Fruit fly (Drosophila melanogaster) whole organism, embryonic: ENCODE measurements around the gene Os-C.

Experiments used
- B-H1 ChIP-seq: fragments of 200-800 bp; sonication (Bioruptor generic); IDR thresholded peaks from 3 replicates; pipeline ENCODE4 v1.3.6; 2022; ENCODE audit warnings: missing biosample characterization, missing genetic modification characterization
- BEAF-32 ChIP-seq: fragments of 200-800 bp; sonication (Bioruptor generic); optimal IDR thresholded peaks from 3 replicates; lab custom pipeline; 2017; ENCODE audit warnings: missing biosample characterization, missing genetic modification characterization, mild to moderate bottlenecking, moderate library complexity, missing genetic modification reagents
- Blimp-1 ChIP-seq: fragments of 200-800 bp; sonication (Bioruptor generic); optimal IDR thresholded peaks from 3 replicates; lab custom pipeline; 2018; ENCODE audit warnings: missing biosample characterization, missing genetic modification characterization, mild to moderate bottlenecking, moderate library complexity, missing genetic modification reagents
- CG1024 ChIP-seq: fragments of 200-800 bp; sonication (Bioruptor generic); IDR thresholded peaks from 2 replicates; pipeline ENCODE4 v1.3.6; 2022; ENCODE audit warnings: missing biosample characterization, missing genetic modification characterization
- CG10267 ChIP-seq: fragments of 200-800 bp; sonication (Bioruptor generic); optimal IDR thresholded peaks from 2 replicates; lab custom pipeline; 2018; ENCODE audit warnings: missing biosample characterization, mild to moderate bottlenecking, missing genetic modification characterization, moderate library complexity
- CG10274 ChIP-seq: fragments of 200-800 bp; sonication (Bioruptor generic); optimal IDR thresholded peaks from 3 replicates; lab custom pipeline; 2017; ENCODE audit warnings: missing biosample characterization, mild to moderate bottlenecking, missing genetic modification characterization
- CG10366 ChIP-seq: fragments of 200-800 bp; sonication (Bioruptor generic); IDR thresholded peaks from 2 replicates; pipeline ENCODE4 v1.3.6; 2022; ENCODE audit warnings: missing biosample characterization, missing genetic modification characterization
- CG10565 ChIP-seq: fragments of 200-800 bp; sonication (Bioruptor generic); optimal IDR thresholded peaks from 3 replicates; lab custom pipeline; 2016; ENCODE audit warnings: missing biosample characterization, mild to moderate bottlenecking, missing genetic modification characterization
- CG11398 ChIP-seq: fragments of 200-800 bp; sonication (Bioruptor generic); optimal IDR thresholded peaks from 2 replicates; lab custom pipeline; 2016; ENCODE audit warnings: missing biosample characterization, missing genetic modification characterization
- CG12744 ChIP-seq: fragments of 200-800 bp; sonication (Bioruptor generic); optimal IDR thresholded peaks from 2 replicates; lab custom pipeline; 2016; ENCODE audit warnings: missing biosample characterization, missing genetic modification characterization
- CG1602 ChIP-seq: fragments of 200-800 bp; sonication (Bioruptor generic); optimal IDR thresholded peaks from 3 replicates; lab custom pipeline; 2016; ENCODE audit warnings: missing biosample characterization, missing genetic modification characterization
- CG18262 ChIP-seq: fragments of 200-800 bp; optimal IDR thresholded peaks from 3 replicates; lab custom pipeline; 2019; ENCODE audit warnings: missing biosample characterization, mild to moderate bottlenecking, missing genetic modification characterization, moderate library complexity
- CG2889 ChIP-seq: fragments of 200-800 bp; sonication (Bioruptor generic); IDR thresholded peaks from 3 replicates; pipeline ENCODE4 v1.3.6; 2022; ENCODE audit warnings: missing biosample characterization, missing genetic modification characterization
- CG31224 ChIP-seq: fragments of 200-800 bp; sonication (Bioruptor generic); IDR thresholded peaks from 2 replicates; pipeline ENCODE4 v1.3.6; 2022; ENCODE audit warnings: missing biosample characterization, missing genetic modification characterization
- CG34422 ChIP-seq: fragments of 200-800 bp; sonication (Bioruptor generic); IDR thresholded peaks from 3 replicates; pipeline ENCODE4 v1.3.6; 2022; ENCODE audit warnings: missing biosample characterization, missing genetic modification characterization
- CG4404 ChIP-seq: fragments of 200-800 bp; sonication (Bioruptor generic); IDR thresholded peaks from 2 replicates; pipeline ENCODE4 v1.3.6; 2022; ENCODE audit warnings: missing biosample characterization, missing genetic modification characterization
- CG4730 ChIP-seq: fragments of 200-800 bp; sonication (Bioruptor generic); IDR thresholded peaks from 2 replicates; pipeline ENCODE4 v1.3.6; 2022; ENCODE audit warnings: missing biosample characterization, missing genetic modification characterization
- CG5953 ChIP-seq: fragments of 200-800 bp; sonication (Bioruptor generic); IDR thresholded peaks from 2 replicates; pipeline ENCODE4 v1.3.6; 2022; ENCODE audit warnings: missing biosample characterization, missing genetic modification characterization
- CG6254 ChIP-seq: fragments of 200-800 bp; sonication (Bioruptor generic); optimal IDR thresholded peaks from 3 replicates; lab custom pipeline; 2017; ENCODE audit warnings: mild to moderate bottlenecking, missing biosample characterization, missing genetic modification reagents, missing genetic modification characterization
- CG7928 ChIP-seq: fragments of 200-800 bp; sonication (Bioruptor generic); optimal IDR thresholded peaks from 2 replicates; lab custom pipeline; 2017; ENCODE audit warnings: missing biosample characterization, mild to moderate bottlenecking, missing genetic modification characterization
- CG8281 ChIP-seq: fragments of 200-800 bp; sonication (Bioruptor generic); optimal IDR thresholded peaks from 2 replicates; lab custom pipeline; 2018; ENCODE audit warnings: missing biosample characterization, mild to moderate bottlenecking, missing genetic modification characterization, moderate library complexity
- Dad ChIP-seq: fragments of 200-800 bp; sonication (Bioruptor generic); optimal IDR thresholded peaks from 3 replicates; lab custom pipeline; 2016; ENCODE audit warnings: missing biosample characterization, missing genetic modification characterization
- Dbx ChIP-seq: fragments of 200-800 bp; sonication (Bioruptor generic); IDR thresholded peaks from 3 replicates; pipeline ENCODE4 v1.3.6; 2022; ENCODE audit warnings: missing biosample characterization, missing genetic modification characterization
- E2f1 ChIP-seq: fragments of 200-800 bp; sonication (Bioruptor generic); IDR thresholded peaks from 2 replicates; pipeline ENCODE4 v1.3.6; 2022; ENCODE audit warnings: missing biosample characterization, missing genetic modification characterization
- Gug ChIP-seq: fragments of 200-800 bp; sonication (Bioruptor generic); IDR thresholded peaks from 4 replicates; pipeline ENCODE4 v1.3.6; 2022; ENCODE audit warnings: missing biosample characterization, missing genetic modification characterization
- H15 ChIP-seq: fragments of 200-800 bp; sonication (Bioruptor generic); IDR thresholded peaks from 3 replicates; pipeline ENCODE4 v1.3.6; 2022; ENCODE audit warnings: missing biosample characterization, missing genetic modification characterization
- HLH54F ChIP-seq: fragments of 200-800 bp; sonication (Bioruptor generic); optimal IDR thresholded peaks from 3 replicates; lab custom pipeline; 2016; ENCODE audit warnings: missing biosample characterization, missing genetic modification characterization
- Hr3 ChIP-seq: fragments of 200-800 bp; sonication (Bioruptor generic); optimal IDR thresholded peaks from 3 replicates; lab custom pipeline; 2016; ENCODE audit warnings: missing biosample characterization, missing genetic modification characterization
- MTF-1 ChIP-seq: fragments of 200-800 bp; sonication (Bioruptor generic); optimal IDR thresholded peaks from 2 replicates; lab custom pipeline; 2018; ENCODE audit warnings: missing biosample characterization, mild to moderate bottlenecking, missing genetic modification characterization, borderline replicate concordance
- Max ChIP-seq: fragments of 200-800 bp; sonication (Bioruptor generic); optimal IDR thresholded peaks from 2 replicates; lab custom pipeline; 2016; ENCODE audit warnings: missing biosample characterization, mild to moderate bottlenecking, missing genetic modification characterization
- Myb ChIP-seq: fragments of 200-800 bp; sonication (Bioruptor generic); optimal IDR thresholded peaks from 2 replicates; lab custom pipeline; 2016; ENCODE audit warnings: missing biosample characterization, missing genetic modification characterization
- NC2α ChIP-seq: fragments of 200-800 bp; sonication (Bioruptor generic); optimal IDR thresholded peaks from 2 replicates; lab custom pipeline; 2016; ENCODE audit warnings: missing biosample characterization, missing genetic modification characterization
- NC2β ChIP-seq: fragments of 200-800 bp; sonication (Bioruptor generic); optimal IDR thresholded peaks from 2 replicates; lab custom pipeline; 2016; ENCODE audit warnings: missing biosample characterization, missing genetic modification characterization
- NfI ChIP-seq: fragments of 200-800 bp; sonication (Bioruptor generic); optimal IDR thresholded peaks from 3 replicates; lab custom pipeline; 2018; ENCODE audit warnings: missing biosample characterization, mild to moderate bottlenecking, missing genetic modification characterization, moderate library complexity
- Pdp1 ChIP-seq, 2 experiments: fragments of 200-800 bp; sonication (Bioruptor generic); optimal IDR thresholded peaks; 3 replicates each; lab custom pipeline; 2016; ENCODE audit warnings: missing biosample characterization in 2 of 2, missing genetic modification characterization in 2 of 2, mild to moderate bottlenecking in 1 of 2, moderate library complexity in 1 of 2
- Scr ChIP-seq: fragments of 200-800 bp; sonication (Bioruptor generic); IDR thresholded peaks from 2 replicates; pipeline ENCODE4 v1.3.6; 2022; ENCODE audit warnings: missing biosample characterization, missing genetic modification characterization; ENCODE audit not compliant: partially characterized antibody
- Trl ChIP-seq, 3 experiments: fragments of >200 bp in 2 of 3; fragments of 200-800 bp in 1 of 3; sonication (Bioruptor generic) in 1 of 3; optimal IDR thresholded peaks; 2 replicates in 1 of 3; 3 replicates in 2 of 3; lab custom pipeline; 2016 to 2017; ENCODE audit warnings: missing biosample characterization in 1 of 3, missing genetic modification characterization in 1 of 3
- da ChIP-seq: fragments of 200-800 bp; sonication (Bioruptor generic); optimal IDR thresholded peaks from 2 replicates; lab custom pipeline; 2016; ENCODE audit warnings: missing biosample characterization, missing genetic modification characterization
- dan ChIP-seq: fragments of 200-800 bp; sonication (Bioruptor generic); IDR thresholded peaks from 2 replicates; pipeline ENCODE4 v1.3.6; 2022; ENCODE audit warnings: missing biosample characterization, missing genetic modification characterization
- dpn ChIP-seq, 2 experiments: fragments of 200-800 bp; sonication (Bioruptor generic); optimal IDR thresholded peaks; 3 replicates each; lab custom pipeline; 2016; ENCODE audit warnings: missing biosample characterization in 2 of 2, missing genetic modification characterization in 2 of 2
- dysf ChIP-seq: fragments of 200-800 bp; sonication (Bioruptor generic); IDR thresholded peaks from 3 replicates; pipeline ENCODE4 v1.3.6; 2022; ENCODE audit warnings: missing biosample characterization, missing genetic modification characterization
- ewg ChIP-seq: fragments of 200-800 bp; sonication (Bioruptor generic); optimal IDR thresholded peaks from 3 replicates; lab custom pipeline; 2017; ENCODE audit warnings: mild to moderate bottlenecking, missing biosample characterization, missing genetic modification reagents, missing genetic modification characterization
- ham ChIP-seq: fragments of 200-800 bp; sonication (Bioruptor generic); IDR thresholded peaks from 2 replicates; pipeline ENCODE4 v1.3.6; 2022; ENCODE audit warnings: missing biosample characterization, missing genetic modification characterization
- p53 ChIP-seq: fragments of 200-800 bp; sonication (Bioruptor generic); optimal IDR thresholded peaks from 2 replicates; lab custom pipeline; 2016; ENCODE audit warnings: missing biosample characterization, missing genetic modification characterization
- pb ChIP-seq: fragments of 200-800 bp; sonication (Bioruptor generic); optimal IDR thresholded peaks from 3 replicates; lab custom pipeline; 2016; ENCODE audit warnings: missing biosample characterization, missing genetic modification characterization
- psq ChIP-seq: fragments of 200-800 bp; sonication (Bioruptor generic); optimal IDR thresholded peaks from 2 replicates; lab custom pipeline; 2017; ENCODE audit warnings: missing biosample characterization, missing genetic modification characterization
- row ChIP-seq: fragments of 200-800 bp; sonication (Bioruptor generic); IDR thresholded peaks from 3 replicates; pipeline ENCODE4 v1.3.6; 2022; ENCODE audit warnings: missing biosample characterization, missing genetic modification characterization
- sens ChIP-seq: fragments of 200-800 bp; sonication (Bioruptor generic); peaks from one replicate; lab custom pipeline; 2016; ENCODE audit warnings: missing biosample characterization, missing genetic modification characterization
- zfh1 ChIP-seq: fragments of 200-800 bp; sonication (Bioruptor generic); IDR thresholded peaks from 3 replicates; pipeline ENCODE4 v1.3.6; 2022; ENCODE audit warnings: missing biosample characterization, missing genetic modification characterization

Gene Os-C

dm6 chr3R:8013121-8014009, 34.6 kb downstream of the Os-C start, which contains the start of the genes CG10435 and Pbp95 (continued):
- TF ChIP-seq CG8281 (tag; lab: Kevin White, UChicago): no peak
- TF ChIP-seq Dad (GFP tag; lab: Kevin White, UChicago): peak; percentile 46
- TF ChIP-seq NC2β (GFP tag; lab: Kevin White, UChicago): peak; percentile 45
- TF ChIP-seq ewg: no peak
- peak; percentile 30 for TF ChIP-seq CG6254 (GFP tag; lab: Kevin White, UChicago)
- TF ChIP-seq dpn (GFP tag; optimal IDR thresholded peaks at IDR 0.05; lab: Kevin White, UChicago): peak; percentile 43 to 48
- TF ChIP-seq Myb: peak; percentile 36
- TF ChIP-seq E2f1 (GFP tag; lab: Robert Waterston, UW): no peak
- no peak for TF ChIP-seq CG18262
- 0 out of 2 replicates have a peak, but pooled peaks have one; percentile 33 for TF ChIP-seq CG5953 (GFP tag; lab: Robert Waterston, UW)
- TF ChIP-seq CG2889 (GFP tag; lab: Robert Waterston, UW): peak; percentile 39; the same call in 1 of the 3 replicates
- TF ChIP-seq CG1602 (GFP tag; lab: Kevin White, UChicago): peak; percentile 5
- peak; percentile 59 for TF ChIP-seq Max (GFP tag; lab: Kevin White, UChicago)
- peak; percentile 37; the same call in 2 of the 3 replicates for TF ChIP-seq B-H1 (GFP tag; lab: Robert Waterston, UW)
- TF ChIP-seq CG34422 (GFP tag; lab: Robert Waterston, UW): peak; percentile 57
- TF ChIP-seq zfh1 (GFP tag; lab: Robert Waterston, UW): peak; percentile 72
- TF ChIP-seq CG12744 (GFP tag; lab: Kevin White, UChicago): no peak
- peak; percentile 87 for TF ChIP-seq sens (GFP tag; lab: Kevin White, UChicago)
- TF ChIP-seq CG11398 (GFP tag; lab: Kevin White, UChicago): no peak
- peak; percentile 25 for TF ChIP-seq psq (GFP tag; lab: Kevin White, UChicago)
- TF ChIP-seq dan (GFP tag; lab: Robert Waterston, UW): no peak
- TF ChIP-seq row (GFP tag; lab: Robert Waterston, UW): peak; percentile 69
- TF ChIP-seq CG1024 (GFP tag; lab: Robert Waterston, UW): 0 out of 2 replicates have a peak, but pooled peaks have one; percentile 39
- peak; percentile 34 for TF ChIP-seq CG10274 (GFP tag; lab: Kevin White, UChicago)
- peak; percentile 74 for TF ChIP-seq BEAF-32 (GFP tag; lab: Kevin White, UChicago)
- TF ChIP-seq Blimp-1 (GFP tag; lab: Kevin White, UChicago): no peak
- TF ChIP-seq CG10267 (tag; lab: Kevin White, UChicago): peak; percentile 86
- TF ChIP-seq Scr (GFP tag; lab: Robert Waterston, UW): peak; percentile 72
- TF ChIP-seq ham (GFP tag; lab: Robert Waterston, UW): no peak
- TF ChIP-seq NfI: peak; percentile 51
- TF ChIP-seq p53 (GFP tag; lab: Kevin White, UChicago): peak; percentile 24
- TF ChIP-seq NC2α: no peak
- no peak for TF ChIP-seq CG7928 (GFP tag; lab: Kevin White, UChicago)
- peak; percentile 38; the same call in 1 of the 2 replicates for TF ChIP-seq CG31224 (GFP tag; lab: Robert Waterston, UW)
- no peak for TF ChIP-seq da
- no peak for TF ChIP-seq MTF-1 (GFP tag; lab: Kevin White, UChicago)
- peak; percentile 49 for TF ChIP-seq Hr3 (GFP tag; lab: Kevin White, UChicago)
- TF ChIP-seq HLH54F: peak; percentile 66
- TF ChIP-seq Dbx (GFP tag; lab: Robert Waterston, UW): peak; percentile 67; the same call in 1 of the 3 replicates
- peak; percentile 35; the same call in 1 of the 3 replicates for TF ChIP-seq H15 (GFP tag; lab: Robert Waterston, UW)
- TF ChIP-seq Pdp1 (GFP tag; optimal IDR thresholded peaks at IDR 0.05; lab: Kevin White, UChicago): peak; percentile 67 to 68
- no peak for TF ChIP-seq CG4404 (GFP tag; lab: Robert Waterston, UW)
- TF ChIP-seq dysf (GFP tag; lab: Robert Waterston, UW): no peak; the same call in 2 of the 3 replicates
- no peak for TF ChIP-seq Trl (optimal IDR thresholded peaks at IDR 0.05; lab: Kevin White, UChicago)
- TF ChIP-seq Trl (GFP tag; optimal IDR thresholded peaks at IDR 0.05; lab: Kevin White, UChicago): peak; percentile 57
- TF ChIP-seq CG10366 (GFP tag; lab: Robert Waterston, UW): peak; percentile 30
- TF ChIP-seq CG4730 (GFP tag; lab: Robert Waterston, UW): no peak
- peak; percentile 70; the same call in 2 of the 4 replicates for TF ChIP-seq Gug
- TF ChIP-seq CG10565 (GFP tag; lab: Kevin White, UChicago): no peak
- no peak for TF ChIP-seq pb (GFP tag; lab: Kevin White, UChicago)
